Worm (Caenorhabditis elegans): ENCODE results near the gene W04H10.6.

The W04H10.6 gene

ce11 chrII:578803-579202 is 29.4 kb downstream of the W04H10.6 start:
- TF ChIP-seq nhr-67 (tag; optimal IDR thresholded peaks at IDR 0.05) (no peak), ztf-11 (tag; optimal IDR thresholded peaks at IDR 0.05) (no peak), unc-39 (tag; optimal IDR thresholded peaks at IDR 0.05) (no peak), egl-5 (tag; optimal IDR thresholded peaks at IDR 0.05) (no peak), eor-1 (tag; optimal IDR thresholded peaks at IDR 0.05) (no peak), ceh-28 (tag; optimal IDR thresholded peaks at IDR 0.05) (no peak), mdl-1 (tag; optimal IDR thresholded peaks at IDR 0.05) (no peak), elt-2 (tag; optimal IDR thresholded peaks at IDR 0.05) (no peak)

- TF ChIP-seq nhr-25 (tag; optimal IDR thresholded peaks at IDR 0.05) (no peak), unc-39 (tag; optimal IDR thresholded peaks at IDR 0.05) (no peak), fos-1 (tag; optimal IDR thresholded peaks at IDR 0.05) (no peak), nhr-67 (tag; optimal IDR thresholded peaks at IDR 0.05) (no peak), unc-62 (GFP tag; optimal IDR thresholded peaks at IDR 0.05) (no peak), tbx-2 (tag; optimal IDR thresholded peaks at IDR 0.05) (no peak), nhr-23 (tag; optimal IDR thresholded peaks at IDR 0.05) (no peak), nhr-76 (tag; optimal IDR thresholded peaks at IDR 0.05) (no peak), elt-3 (tag; optimal IDR thresholded peaks at IDR 0.05) (no peak), nhr-43 (tag; optimal IDR thresholded peaks at IDR 0.05; ENCODE audit: poor library complexity, severe bottlenecking) (no peak), pqm-1 (tag; optimal IDR thresholded peaks at IDR 0.05) (no peak), nfya-1 (tag; optimal IDR thresholded peaks at IDR 0.05; ENCODE audit: insufficient read depth) (no peak), fkh-2 (tag; optimal IDR thresholded peaks at IDR 0.05) (no peak), zag-1 (tag; optimal IDR thresholded peaks at IDR 0.05) (no peak), pha-4 (tag; optimal IDR thresholded peaks at IDR 0.05) (no peak), skn-1 (tag; optimal IDR thresholded peaks at IDR 0.05) (no peak), lsy-12 (tag; optimal IDR thresholded peaks at IDR 0.05) (no peak), sea-2 (GFP tag; optimal IDR thresholded peaks at IDR 0.05) (no peak), nhr-11 (tag; optimal IDR thresholded peaks at IDR 0.05) (no peak)
These were observed 30.6 kb downstream of the W04H10.6 start, which contains the start of gene W08F4.7 for ce11 chrII:577632-578031. W08F4.7 (minus strand) TSS chrII:577732.

DNA sequence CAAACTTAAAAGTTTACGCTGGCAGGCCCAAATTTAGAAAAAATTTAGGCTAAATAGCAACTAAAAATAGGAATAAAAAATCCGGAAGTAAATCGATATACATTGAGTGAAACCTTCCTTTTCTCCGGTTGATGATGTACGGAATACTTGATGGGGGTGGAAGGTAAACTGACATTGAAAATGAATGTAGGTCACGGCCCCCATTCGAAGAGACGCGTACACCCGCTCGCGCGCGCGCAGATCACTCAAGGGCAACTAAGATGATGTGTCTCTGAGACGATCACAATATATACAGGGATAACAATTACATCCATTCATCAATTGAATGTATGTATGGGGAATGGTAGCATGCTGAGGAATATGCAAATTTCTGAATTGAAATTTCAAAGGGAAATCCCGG is 34.2 kb downstream of the W04H10.6 start:
- no peak for TF ChIP-seq pqm-1 (tag; optimal IDR thresholded peaks at IDR 0.05)
- TF ChIP-seq pha-4 (tag; optimal IDR thresholded peaks at IDR 0.05): no peak
- TF ChIP-seq nhr-25 (tag; optimal IDR thresholded peaks at IDR 0.05): peak; percentile 61
- TF ChIP-seq ceh-9 (tag; optimal IDR thresholded peaks at IDR 0.05): no peak
- TF ChIP-seq nhr-237 (tag; optimal IDR thresholded peaks at IDR 0.05): no peak
- TF ChIP-seq nhr-23 (tag; optimal IDR thresholded peaks at IDR 0.05): peak; percentile 78
- TF ChIP-seq lsy-12 (tag; optimal IDR thresholded peaks at IDR 0.05): no peak
- no peak for TF ChIP-seq fos-1 (tag; optimal IDR thresholded peaks at IDR 0.05)
- TF ChIP-seq elt-1 (tag; optimal IDR thresholded peaks at IDR 0.05): no peak

- TF ChIP-seq lin-39 (tag; optimal IDR thresholded peaks at IDR 0.05): no peak
- TF ChIP-seq egl-27 (tag; optimal IDR thresholded peaks at IDR 0.05): no peak
- no peak for TF ChIP-seq ztf-11 (tag; optimal IDR thresholded peaks at IDR 0.05)
- no peak for TF ChIP-seq nhr-28 (tag; optimal IDR thresholded peaks at IDR 0.05)
- TF ChIP-seq skn-1 (tag; optimal IDR thresholded peaks at IDR 0.05): no peak
- no peak for TF ChIP-seq aly-2 (tag; optimal IDR thresholded peaks at IDR 0.05)
- no peak for TF ChIP-seq lsy-12 (tag; optimal IDR thresholded peaks at IDR 0.05)
- no peak for TF ChIP-seq ztf-4 (tag; optimal IDR thresholded peaks at IDR 0.05)
- TF ChIP-seq lin-15B (tag; optimal IDR thresholded peaks at IDR 0.05): no peak
- TF ChIP-seq fkh-10 (GFP tag; optimal IDR thresholded peaks at IDR 0.05): no peak
- no peak for TF ChIP-seq daf-12 (tag; optimal IDR thresholded peaks at IDR 0.05)
- TF ChIP-seq sea-2 (GFP tag; optimal IDR thresholded peaks at IDR 0.05): no peak
- no peak for TF ChIP-seq ZK546.5 (tag; optimal IDR thresholded peaks at IDR 0.05)
- TF ChIP-seq ceh-28 (tag; optimal IDR thresholded peaks at IDR 0.05): no peak
- no peak for TF ChIP-seq nhr-25 (tag; optimal IDR thresholded peaks at IDR 0.05)
- TF ChIP-seq elt-2 (tag; optimal IDR thresholded peaks at IDR 0.05): no peak
- TF ChIP-seq nhr-23 (tag; optimal IDR thresholded peaks at IDR 0.05): no peak
- TF ChIP-seq nhr-11 (tag; optimal IDR thresholded peaks at IDR 0.05): no peak
- no peak for TF ChIP-seq nhr-77 (tag; optimal IDR thresholded peaks at IDR 0.05)
- TF ChIP-seq fkh-2 (tag; optimal IDR thresholded peaks at IDR 0.05): no peak
These were observed 36.2 kb downstream of the W04H10.6 start, which contains the start of gene mlt-8 for ce11 chrII:572010-572409. mlt-8 (minus strand) TSS chrII:572110.

Data from whole organism, L3 larva.